Worm (Caenorhabditis elegans) whole organism, L1 larva: ENCODE results near the gene mms-19.

Source experiments
- ces-1 ChIP-seq: fragments of 150-350 bp; optimal IDR thresholded peaks from 2 replicates; lab custom pipeline; 2014; ENCODE audit warnings: missing biosample characterization, missing genetic modification reagents, missing genetic modification characterization
- efl-1 ChIP-seq, 4 experiments: fragments of 150-350 bp; optimal IDR thresholded peaks in 3 of 4; peaks in 1 of 4; 1 replicate in 1 of 4; 2 replicates in 3 of 4; lab custom pipeline; 2014; ENCODE audit warnings: missing biosample characterization in 2 of 4, missing genetic modification characterization in 2 of 4, missing genetic modification reagents in 2 of 4
- efl-3 ChIP-seq: fragments of 200-800 bp; sonication (Bioruptor generic); optimal IDR thresholded peaks from 2 replicates; lab custom pipeline; 2018; ENCODE audit warnings: mild to moderate bottlenecking, missing genetic modification characterization, missing compliant biosample characterization
- egl-13 ChIP-seq: sonication (generic microtip); optimal IDR thresholded peaks from 2 replicates; lab custom pipeline; 2016; ENCODE audit warnings: missing genotype, missing genetic modification reagents, missing genetic modification characterization, missing compliant biosample characterization
- elt-2 ChIP-seq: sonication (generic microtip); optimal IDR thresholded peaks from 2 replicates; lab custom pipeline; 2016; ENCODE audit warnings: missing genetic modification characterization, mild to moderate bottlenecking, inconsistent platforms, missing compliant biosample characterization, missing genetic modification reagents
- elt-3 ChIP-seq, 6 experiments: fragments of 150-350 bp in 1 of 6; sonication (generic microtip); optimal IDR thresholded peaks; 2 replicates each; lab custom pipeline; 2017 to 2018; ENCODE audit warnings: missing biosample characterization in 6 of 6, missing genetic modification characterization in 6 of 6, inconsistent platforms in 1 of 6
- jun-1 ChIP-seq: fragments of 150-350 bp; optimal IDR thresholded peaks from 2 replicates; lab custom pipeline; 2014; ENCODE audit warnings: missing biosample characterization, missing genetic modification reagents, missing genetic modification characterization
- lin-14 ChIP-seq: fragments of 200-800 bp; sonication (Bioruptor generic); optimal IDR thresholded peaks from 2 replicates; lab custom pipeline; 2018; ENCODE audit warnings: mild to moderate bottlenecking, missing genetic modification characterization, moderate library complexity, missing compliant biosample characterization
- mep-1 ChIP-seq: fragments of 150-350 bp; optimal IDR thresholded peaks from 2 replicates; lab custom pipeline; 2014; ENCODE audit warnings: missing biosample characterization, missing genetic modification characterization
- nhr-20 ChIP-seq: sonication (generic microtip); optimal IDR thresholded peaks from 2 replicates; lab custom pipeline; 2016; ENCODE audit warnings: mild to moderate bottlenecking, missing genetic modification characterization, missing compliant biosample characterization
- nhr-76 ChIP-seq: sonication (generic microtip); optimal IDR thresholded peaks from 2 replicates; lab custom pipeline; 2017; ENCODE audit warnings: missing biosample characterization, missing genetic modification characterization
- unc-130 ChIP-seq: fragments of 150-350 bp; optimal IDR thresholded peaks from 2 replicates; lab custom pipeline; 2017; ENCODE audit warnings: missing biosample characterization, missing genetic modification characterization, inconsistent platforms

DNA sequence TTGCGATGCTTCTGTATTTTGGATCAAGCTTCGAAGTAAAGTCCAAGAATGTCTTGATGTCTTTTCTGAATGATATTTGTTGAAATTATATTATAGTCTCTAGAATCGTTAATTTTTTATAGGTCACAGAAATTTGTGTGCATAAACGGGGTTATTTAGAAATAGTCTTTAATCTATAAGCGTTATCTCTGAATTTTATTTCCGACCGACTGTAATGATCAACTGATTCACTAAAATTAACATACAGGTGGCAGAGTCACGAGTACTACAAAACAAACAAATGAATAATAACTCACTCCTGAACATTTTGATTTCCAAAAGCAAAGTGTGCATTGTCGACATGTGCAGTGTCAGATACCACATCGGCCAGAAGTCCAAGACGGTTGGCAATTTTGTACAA lies 2.4 kb upstream of the mms-19 start:
- TF ChIP-seq efl-1 (optimal IDR thresholded peaks at IDR 0.05; lab: Kevin White, UChicago) (no peak), efl-1 (GFP tag; optimal IDR thresholded peaks at IDR 0.05 in 1 of 2; lab: Kevin White, UChicago) (no peak), ces-1 (GFP tag; lab: Kevin White, UChicago) (no peak), elt-3 (tag; optimal IDR thresholded peaks at IDR 0.05; lab: Kevin White, UChicago) (no peak), lin-14 (GFP tag; lab: Kevin White, UChicago) (no peak), jun-1 (no peak), nhr-76 (tag; lab: Kevin White, UChicago) (no peak), elt-2 (tag; lab: Kevin White, UChicago) (peak; percentile 67), mep-1 (tag; lab: Kevin White, UChicago) (no peak), egl-13 (tag; lab: Kevin White, UChicago) (no peak), efl-3 (GFP tag; lab: Kevin White, UChicago) (no peak), nhr-20 (tag; lab: Kevin White, UChicago) (no peak), unc-130 (tag; lab: Kevin White, UChicago) (no peak)
